Fruit fly (Drosophila melanogaster): ENCODE results near the gene Torsin.

dm6 chrX:4679813-4680381 is 30.1 kb upstream of the Torsin start:
- TF ChIP-seq psq (GFP tag; optimal IDR thresholded peaks at IDR 0.05), result peak; percentile 10
- no peak for TF ChIP-seq Dif (GFP tag; optimal IDR thresholded peaks at IDR 0.05; ENCODE audit: partially characterized antibody)
- no peak for TF ChIP-seq tai (GFP tag; optimal IDR thresholded peaks at IDR 0.05)
- no peak for TF ChIP-seq pan (optimal IDR thresholded peaks at IDR 0.05)
- TF ChIP-seq N (GFP tag; optimal IDR thresholded peaks at IDR 0.05), result no peak
- peak; percentile 53 for TF ChIP-seq h (GFP tag; optimal IDR thresholded peaks at IDR 0.05)
- no peak for TF ChIP-seq lola (GFP tag; optimal IDR thresholded peaks at IDR 0.05)
- TF ChIP-seq OdsH (GFP tag; optimal IDR thresholded peaks at IDR 0.05), result peak; percentile 54
- TF ChIP-seq CG9705 (GFP tag; optimal IDR thresholded peaks at IDR 0.05), result no peak
- TF ChIP-seq Dfd (GFP tag; optimal IDR thresholded peaks at IDR 0.05), result no peak
- peak; percentile 50 for TF ChIP-seq Sp1 (GFP tag; optimal IDR thresholded peaks at IDR 0.05)

Measured in whole organism, wandering third instar larva.